Worm (Caenorhabditis elegans) whole organism, mixed stage, embryonic: Measurements from ENCODE around the gene F35G2.1.

Experiments used
- ces-1 ChIP-seq: fragments of 150-350 bp; optimal IDR thresholded peaks from 2 replicates; lab custom pipeline; 2014; ENCODE audit warnings: missing biosample characterization, missing genetic modification reagents, missing genetic modification characterization
- ham-2 ChIP-seq: fragments of 200-800 bp; sonication (Bioruptor generic); optimal IDR thresholded peaks from 2 replicates; lab custom pipeline; 2018; ENCODE audit warnings: mild to moderate bottlenecking, missing genetic modification characterization, missing compliant biosample characterization
- nhr-28 ChIP-seq: fragments of 150-350 bp; optimal IDR thresholded peaks from 2 replicates; lab custom pipeline; 2014; ENCODE audit warnings: missing biosample characterization, missing genetic modification characterization
- nhr-76 ChIP-seq: sonication (generic microtip); optimal IDR thresholded peaks from 2 replicates; lab custom pipeline; 2017; ENCODE audit warnings: missing biosample characterization, missing genetic modification characterization
- pha-4 ChIP-seq: fragments of 150-350 bp; optimal IDR thresholded peaks from 2 replicates; lab custom pipeline; 2018; ENCODE audit warnings: missing biosample characterization, missing genetic modification reagents, missing genetic modification characterization
- unc-62 ChIP-seq: fragments of 150-350 bp; optimal IDR thresholded peaks from 2 replicates; lab custom pipeline; 2014; ENCODE audit warnings: missing biosample characterization, missing genetic modification reagents, missing genetic modification characterization
- ztf-11 ChIP-seq: fragments of 150-350 bp; optimal IDR thresholded peaks from 2 replicates; lab custom pipeline; 2014; ENCODE audit warnings: missing biosample characterization, missing genetic modification characterization

ce11 chrIV:12207454-12207853, 4.4 kb downstream of the F35G2.1 start:
- no peak for TF ChIP-seq ham-2
- TF ChIP-seq nhr-28, result no peak
- TF ChIP-seq pha-4 (tag; lab: Kevin White, UChicago), result no peak
- no peak for TF ChIP-seq unc-62 (GFP tag; lab: Kevin White, UChicago)
- no peak for TF ChIP-seq nhr-76
- no peak for TF ChIP-seq ztf-11
- TF ChIP-seq ces-1 (GFP tag; lab: Kevin White, UChicago), result no peak
